Worm (Caenorhabditis elegans): ENCODE results near the gene sel-11.

DNA sequence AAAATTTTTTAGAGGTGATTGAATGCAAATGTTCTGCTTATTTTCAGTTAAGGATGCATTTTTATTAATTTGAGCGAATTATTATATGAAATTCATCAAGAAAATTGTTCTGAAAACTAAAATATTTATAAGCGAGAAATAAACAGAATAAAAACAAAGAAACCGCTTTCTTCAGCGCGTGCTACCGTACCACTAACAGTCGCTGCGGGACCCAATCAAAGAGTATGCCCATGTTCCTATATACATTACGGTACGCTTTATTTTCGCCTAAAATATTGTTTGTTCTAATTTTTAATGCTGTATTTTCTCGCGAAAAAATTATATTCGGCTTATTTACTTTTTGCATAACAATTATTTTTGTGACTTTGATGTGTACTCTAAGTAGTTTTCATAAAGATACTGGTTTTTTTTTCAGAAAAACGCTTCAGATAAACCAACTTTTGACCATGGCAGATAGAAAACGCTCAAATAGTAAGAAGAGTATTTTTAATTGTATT is 20.7 kb downstream of the sel-11 start, which contains the start of gene F55A11.8:
- TF ChIP-seq nhr-76 (tag; optimal IDR thresholded peaks at IDR 0.05) (no peak), lsy-2 (tag; optimal IDR thresholded peaks at IDR 0.05) (no peak), lin-13 (tag; optimal IDR thresholded peaks at IDR 0.05) (no peak)

Measured in whole organism, mixed stage, embryonic.